Fruit fly (Drosophila melanogaster): ENCODE results near the gene CG14297.
A peak's percentile ranks its signal among the peaks of the same experiment; 100 is the strongest.

CG14297 gene

dm6 chr3R:18928918-18929705, 31.2 kb downstream of the CG14297 start, which contains the start of gene CG42613 (continued):
- TF ChIP-seq chif (GFP tag; optimal IDR thresholded peaks at IDR 0.05) (peak; percentile 27 to 52), CG15073 (GFP tag; optimal IDR thresholded peaks at IDR 0.05) (no peak), h (optimal IDR thresholded peaks at IDR 0.05) (no peak), ac (GFP tag; optimal IDR thresholded peaks at IDR 0.05) (no peak), Stat92E (GFP tag; optimal IDR thresholded peaks at IDR 0.05) (no peak), ab (GFP tag; optimal IDR thresholded peaks at IDR 0.05) (peak; percentile 29), lov (optimal IDR thresholded peaks at IDR 0.05) (no peak), lov (GFP tag; IDR thresholded peaks at IDR 0.05) (peak; percentile 84; the same call in 2 of the 3 replicates), CG11398 (GFP tag; optimal IDR thresholded peaks at IDR 0.05) (peak; percentile 24), trem (tag; optimal IDR thresholded peaks at IDR 0.05) (peak; percentile 36), CG31388 (GFP tag; optimal IDR thresholded peaks at IDR 0.05) (no peak), exex (tag; optimal IDR thresholded peaks at IDR 0.05) (no peak), usp (GFP tag; optimal IDR thresholded peaks at IDR 0.05) (no peak), CG7839 (tag; optimal IDR thresholded peaks at IDR 0.05) (peak; percentile 37), Hr51 (GFP tag; optimal IDR thresholded peaks at IDR 0.05) (peak; percentile 43 to 44), Dp (GFP tag; optimal IDR thresholded peaks at IDR 0.05) (peak; percentile 56), Opbp (GFP tag; IDR thresholded peaks at IDR 0.05; ENCODE audit: partially characterized antibody) (peak; percentile 74), CG4424 (GFP tag; optimal IDR thresholded peaks at IDR 0.05) (peak; percentile 61), ci (GFP tag; IDR thresholded peaks at IDR 0.05) (peak; percentile 94), TFAM (GFP tag; optimal IDR thresholded peaks at IDR 0.05) (peak; percentile 26), CG3407 (GFP tag; optimal IDR thresholded peaks at IDR 0.05) (peak; percentile 79), Poxn (GFP tag; IDR thresholded peaks at IDR 0.05) (no peak), kay (GFP tag; optimal IDR thresholded peaks at IDR 0.05) (no peak), CG12071 (GFP tag; optimal IDR thresholded peaks at IDR 0.05) (peak; percentile 84), CG2889 (GFP tag; IDR thresholded peaks at IDR 0.05) (0 out of 3 replicates have a peak, but pooled peaks have one; percentile 37), corto (GFP tag; optimal IDR thresholded peaks at IDR 0.05) (no peak), Pdp1 (GFP tag; optimal IDR thresholded peaks at IDR 0.05) (peak in 1 of 2 experiments; percentile 20), CG8290 (GFP tag; optimal IDR thresholded peaks at IDR 0.05) (peak; percentile 18), CG8290 (tag; optimal IDR thresholded peaks at IDR 0.05) (peak; percentile 75 to 93), CG6765 (GFP tag; optimal IDR thresholded peaks at IDR 0.05) (peak; percentile 64), CG17359 (tag; optimal IDR thresholded peaks at IDR 0.05) (peak; percentile 72), hbn (GFP tag; IDR thresholded peaks at IDR 0.05; ENCODE audit: partially characterized antibody) (peak; percentile 21), eve (GFP tag; optimal IDR thresholded peaks at IDR 0.05) (no peak), CG13624 (GFP tag; optimal IDR thresholded peaks at IDR 0.05) (no peak), unc-4 (GFP tag; IDR thresholded peaks at IDR 0.05; ENCODE audit: partially characterized antibody) (no peak), Abd-B (GFP tag; optimal IDR thresholded peaks at IDR 0.05) (no peak), CG42726 (GFP tag; IDR thresholded peaks at IDR 0.05; ENCODE audit: partially characterized antibody) (peak; percentile 66), CG1233 (GFP tag; optimal IDR thresholded peaks at IDR 0.05) (peak; percentile 87), CG18476 (GFP tag; optimal IDR thresholded peaks at IDR 0.05) (no peak), sob (GFP tag; IDR thresholded peaks at IDR 0.05) (peak; percentile 69), wek (GFP tag; optimal IDR thresholded peaks at IDR 0.05) (peak; percentile 81), crp (GFP tag; optimal IDR thresholded peaks at IDR 0.05) (no peak), wor (GFP tag; IDR thresholded peaks at IDR 0.05) (no peak), tin (GFP tag; optimal IDR thresholded peaks at IDR 0.05) (peak; percentile 17), CG8944 (GFP tag; optimal IDR thresholded peaks at IDR 0.05) (peak; percentile 20), CG2875 (GFP tag; optimal IDR thresholded peaks at IDR 0.05) (peak; percentile 67), CG10209 (GFP tag; optimal IDR thresholded peaks at IDR 0.05) (peak; percentile 72), sug (tag; optimal IDR thresholded peaks at IDR 0.05) (no peak), br (optimal IDR thresholded peaks at IDR 0.05) (no peak)

Data from whole organism, embryonic.